Fruit fly (Drosophila melanogaster): Measurements from ENCODE around the gene CG11581.

Gene CG11581

dm6 chrX:14213509-14214154 is 36.9 kb downstream of the CG11581 start:
- TF ChIP-seq psq (optimal IDR thresholded peaks at IDR 0.05) (no peak), pan (optimal IDR thresholded peaks at IDR 0.05) (no peak), Dll (optimal IDR thresholded peaks at IDR 0.05) (no peak)

- TF ChIP-seq Dll (optimal IDR thresholded peaks at IDR 0.05) (no peak), pan (optimal IDR thresholded peaks at IDR 0.05) (no peak)
Observed at dm6 chrX:14214505-14215449, 38.1 kb downstream of the CG11581 start.

dm6 chrX:14215834-14216233 is 39.1 kb downstream of the CG11581 start:
- no peak for TF ChIP-seq Dll (optimal IDR thresholded peaks at IDR 0.05)
- TF ChIP-seq psq (optimal IDR thresholded peaks at IDR 0.05): no peak
- TF ChIP-seq usp (GFP tag; optimal IDR thresholded peaks at IDR 0.05): no peak
- no peak for TF ChIP-seq EcR (GFP tag; optimal IDR thresholded peaks at IDR 0.05)
- no peak for TF ChIP-seq CG8478 (optimal IDR thresholded peaks at IDR 0.05)
- no peak for TF ChIP-seq pan (optimal IDR thresholded peaks at IDR 0.05)

dm6 chrX:14216844-14217243 is 40.1 kb downstream of the CG11581 start:
- TF ChIP-seq usp (GFP tag; optimal IDR thresholded peaks at IDR 0.05): no peak
- no peak for TF ChIP-seq psq (optimal IDR thresholded peaks at IDR 0.05)
- no peak for TF ChIP-seq pan (optimal IDR thresholded peaks at IDR 0.05)
- TF ChIP-seq Dll (optimal IDR thresholded peaks at IDR 0.05): no peak
- TF ChIP-seq EcR (GFP tag; optimal IDR thresholded peaks at IDR 0.05): no peak
- no peak for TF ChIP-seq CG8478 (optimal IDR thresholded peaks at IDR 0.05)

dm6 chrX:14218045-14218483 is 41.3 kb downstream of the CG11581 start:
- TF ChIP-seq EcR (GFP tag; optimal IDR thresholded peaks at IDR 0.05): no peak
- no peak for TF ChIP-seq psq (optimal IDR thresholded peaks at IDR 0.05)
- TF ChIP-seq CG8478 (optimal IDR thresholded peaks at IDR 0.05): no peak
- TF ChIP-seq pan (optimal IDR thresholded peaks at IDR 0.05): no peak
- no peak for TF ChIP-seq Dll (optimal IDR thresholded peaks at IDR 0.05)
- no peak for TF ChIP-seq usp (GFP tag; optimal IDR thresholded peaks at IDR 0.05)

dm6 chrX:14221182-14221581 is 44.5 kb downstream of the CG11581 start:
- TF ChIP-seq CG8478 (optimal IDR thresholded peaks at IDR 0.05) (no peak), psq (optimal IDR thresholded peaks at IDR 0.05) (no peak), usp (GFP tag; optimal IDR thresholded peaks at IDR 0.05) (no peak), Dll (optimal IDR thresholded peaks at IDR 0.05) (no peak)

- no peak for TF ChIP-seq CG8478 (optimal IDR thresholded peaks at IDR 0.05)
- TF ChIP-seq usp (GFP tag; optimal IDR thresholded peaks at IDR 0.05): no peak
- no peak for TF ChIP-seq psq (optimal IDR thresholded peaks at IDR 0.05)
- no peak for TF ChIP-seq Dll (optimal IDR thresholded peaks at IDR 0.05)
- no peak for TF ChIP-seq EcR (GFP tag; optimal IDR thresholded peaks at IDR 0.05)
- no peak for TF ChIP-seq pan (optimal IDR thresholded peaks at IDR 0.05)
Observed at dm6 chrX:14221995-14222394, 45.3 kb downstream of the CG11581 start.

- no peak for TF ChIP-seq usp (GFP tag; optimal IDR thresholded peaks at IDR 0.05)
- TF ChIP-seq EcR (GFP tag; optimal IDR thresholded peaks at IDR 0.05): no peak
- TF ChIP-seq CG8478 (optimal IDR thresholded peaks at IDR 0.05): no peak
- TF ChIP-seq psq (optimal IDR thresholded peaks at IDR 0.05): no peak
- no peak for TF ChIP-seq Dll (optimal IDR thresholded peaks at IDR 0.05)
- TF ChIP-seq pan (optimal IDR thresholded peaks at IDR 0.05): no peak
Observed at dm6 chrX:14225665-14226064, 48.9 kb downstream of the CG11581 start, which contains the start of gene CG11674. Gene CG11674, minus strand, starts transcription at chrX:14225879.

- TF ChIP-seq CG8478 (optimal IDR thresholded peaks at IDR 0.05) (no peak), EcR (GFP tag; optimal IDR thresholded peaks at IDR 0.05) (no peak), psq (optimal IDR thresholded peaks at IDR 0.05) (no peak), Dll (optimal IDR thresholded peaks at IDR 0.05) (no peak), usp (GFP tag; optimal IDR thresholded peaks at IDR 0.05) (no peak), pan (optimal IDR thresholded peaks at IDR 0.05) (no peak)
Observed at dm6 chrX:14226093-14226492, 49.4 kb downstream of the CG11581 start, which contains the start of gene mRpL38. Gene mRpL38, plus strand, starts transcription at chrX:14226289.

- TF ChIP-seq EcR (GFP tag; optimal IDR thresholded peaks at IDR 0.05): no peak
- no peak for TF ChIP-seq usp (GFP tag; optimal IDR thresholded peaks at IDR 0.05)
- no peak for TF ChIP-seq CG8478 (optimal IDR thresholded peaks at IDR 0.05)
Observed at dm6 chrX:14227043-14227442, 50.3 kb downstream of the CG11581 start.
